Fruit fly (Drosophila melanogaster) Kc167 (cell line): ENCODE data around the gene mus101.

Experiments
- Myc ChIP-seq: fragments of >200 bp; optimal IDR thresholded peaks from 2 replicates; lab custom pipeline; 2017; ENCODE audit warnings: missing external identifiers
- Sin3A ChIP-seq: fragments of >200 bp; optimal IDR thresholded peaks from 2 replicates; lab custom pipeline; 2018; ENCODE audit warnings: missing external identifiers
- h ChIP-seq: fragments of >200 bp; optimal IDR thresholded peaks from 3 replicates; lab custom pipeline; 2018; ENCODE audit warnings: missing external identifiers
- insv ChIP-seq: fragments of >200 bp; optimal IDR thresholded peaks from 3 replicates; lab custom pipeline; 2018; ENCODE audit warnings: missing external identifiers
- psq ChIP-seq: fragments of >200 bp; optimal IDR thresholded peaks from 2 replicates; lab custom pipeline; 2017; ENCODE audit warnings: missing external identifiers
- ttk ChIP-seq: sonication (Bioruptor generic); optimal IDR thresholded peaks from 2 replicates; lab custom pipeline; 2017; ENCODE audit warnings: missing external identifiers

The mus101 gene

dm6 chrX:13734866-13735265, 12.8 kb downstream of the mus101 start:
- TF ChIP-seq Myc (lab: Kevin White, UChicago) (no peak), h (lab: Kevin White, UChicago) (no peak), psq (lab: Kevin White, UChicago) (no peak), insv (no peak), ttk (lab: Kevin White, UChicago) (no peak), Sin3A (lab: Kevin White, UChicago) (no peak)

dm6 chrX:13735322-13736173, 13.5 kb downstream of the mus101 start:
- TF ChIP-seq Sin3A (lab: Kevin White, UChicago): no peak
- no peak for TF ChIP-seq h (lab: Kevin White, UChicago)
- no peak for TF ChIP-seq psq (lab: Kevin White, UChicago)
- no peak for TF ChIP-seq ttk (lab: Kevin White, UChicago)
- no peak for TF ChIP-seq insv
- no peak for TF ChIP-seq Myc (lab: Kevin White, UChicago)

dm6 chrX:13736174-13736482, 14.1 kb downstream of the mus101 start, which contains the start of gene g:
Gene g (minus strand): TSS chrX:13736278.
- no peak for TF ChIP-seq ttk (lab: Kevin White, UChicago)
- TF ChIP-seq h (lab: Kevin White, UChicago): no peak
- no peak for TF ChIP-seq Sin3A (lab: Kevin White, UChicago)
- no peak for TF ChIP-seq insv

- TF ChIP-seq Myc (lab: Kevin White, UChicago) (no peak), h (lab: Kevin White, UChicago) (no peak), ttk (lab: Kevin White, UChicago) (no peak), Sin3A (lab: Kevin White, UChicago) (no peak)
Observed at dm6 chrX:13737939-13738338, 15.9 kb downstream of the mus101 start, which contains the start of gene CG11134. Gene CG11134 (plus strand): TSS chrX:13737942.

dm6 chrX:13739411-13739888, 17.4 kb downstream of the mus101 start, which contains the start of gene CG11151:
Gene CG11151 (plus strand): TSS chrX:13739744.
- TF ChIP-seq Sin3A (lab: Kevin White, UChicago) (no peak), insv (peak; percentile 34)

- TF ChIP-seq ttk (lab: Kevin White, UChicago) (no peak), psq (lab: Kevin White, UChicago) (no peak), h (lab: Kevin White, UChicago) (no peak), Sin3A (lab: Kevin White, UChicago) (no peak), Myc (lab: Kevin White, UChicago) (no peak), insv (no peak)
Observed at dm6 chrX:13740062-13740461, 18.0 kb downstream of the mus101 start.

dm6 chrX:13740992-13741391, 18.9 kb downstream of the mus101 start:
- TF ChIP-seq psq (lab: Kevin White, UChicago) (no peak), h (lab: Kevin White, UChicago) (no peak), insv (no peak), Myc (lab: Kevin White, UChicago) (no peak)

- no peak for TF ChIP-seq Myc (lab: Kevin White, UChicago)
- TF ChIP-seq Sin3A (lab: Kevin White, UChicago): no peak
- no peak for TF ChIP-seq insv
- TF ChIP-seq ttk (lab: Kevin White, UChicago): no peak
- no peak for TF ChIP-seq h (lab: Kevin White, UChicago)
- no peak for TF ChIP-seq psq (lab: Kevin White, UChicago)
Observed at dm6 chrX:13744599-13745052, 22.6 kb downstream of the mus101 start, which contains the start of gene Grip91. Gene Grip91 (minus strand): TSS chrX:13744683.

dm6 chrX:13747052-13747451, 25.0 kb downstream of the mus101 start:
- TF ChIP-seq Sin3A (lab: Kevin White, UChicago) (no peak), insv (no peak), h (lab: Kevin White, UChicago) (no peak)

dm6 chrX:13747635-13748467, 25.8 kb downstream of the mus101 start:
- TF ChIP-seq Myc (lab: Kevin White, UChicago) (no peak), psq (lab: Kevin White, UChicago) (no peak), insv (no peak), Sin3A (lab: Kevin White, UChicago) (no peak), ttk (lab: Kevin White, UChicago) (no peak), h (lab: Kevin White, UChicago) (no peak)

dm6 chrX:13748906-13749872, 27.1 kb downstream of the mus101 start:
- TF ChIP-seq ttk (lab: Kevin White, UChicago) (no peak), Sin3A (lab: Kevin White, UChicago) (no peak), h (lab: Kevin White, UChicago) (no peak), Myc (lab: Kevin White, UChicago) (no peak), insv (no peak), psq (lab: Kevin White, UChicago) (no peak)
